Fruit fly (Drosophila melanogaster) whole organism, embryonic: ENCODE measurements around the gene anchor.

Experiments used
- ATbp ChIP-seq: fragments of 200-800 bp; sonication (Bioruptor generic); optimal IDR thresholded peaks from 2 replicates; lab custom pipeline; 2017; ENCODE audit warnings: missing biosample characterization, mild to moderate bottlenecking, missing genetic modification characterization, missing genetic modification reagents
- Adf1 ChIP-seq: fragments of 200-800 bp; sonication (Bioruptor generic); IDR thresholded peaks from 2 replicates; pipeline ENCODE4 v1.3.6; 2022; ENCODE audit warnings: missing biosample characterization, missing genetic modification characterization
- Bdp1 ChIP-seq: fragments of 200-800 bp; sonication (Bioruptor generic); optimal IDR thresholded peaks from 3 replicates; lab custom pipeline; 2016; ENCODE audit warnings: missing biosample characterization, missing genetic modification characterization
- CG10147 ChIP-seq: fragments of 200-800 bp; sonication (Bioruptor generic); optimal IDR thresholded peaks from 2 replicates; lab custom pipeline; 2019; ENCODE audit warnings: missing biosample characterization, mild to moderate bottlenecking, missing genetic modification characterization, moderate library complexity
- CG10431 ChIP-seq: fragments of 200-800 bp; sonication (Bioruptor generic); optimal IDR thresholded peaks from 3 replicates; lab custom pipeline; 2018; ENCODE audit warnings: missing biosample characterization, mild to moderate bottlenecking, missing genetic modification characterization
- CG11504 ChIP-seq: fragments of 200-800 bp; sonication (Bioruptor generic); optimal IDR thresholded peaks from 3 replicates; lab custom pipeline; 2019; ENCODE audit warnings: missing biosample characterization, mild to moderate bottlenecking, missing genetic modification characterization, moderate library complexity
- CG11695 ChIP-seq: fragments of 200-800 bp; sonication (Bioruptor generic); IDR thresholded peaks from 3 replicates; pipeline ENCODE4 v1.3.6; 2022; ENCODE audit warnings: missing biosample characterization, missing genetic modification characterization
- CG12155 ChIP-seq: fragments of 200-800 bp; sonication (Bioruptor generic); optimal IDR thresholded peaks from 3 replicates; lab custom pipeline; 2016; ENCODE audit warnings: missing biosample characterization, missing genetic modification characterization
- CG1233 ChIP-seq: fragments of 200-800 bp; sonication (Bioruptor generic); optimal IDR thresholded peaks from 4 replicates; lab custom pipeline; 2018; ENCODE audit warnings: missing biosample characterization, mild to moderate bottlenecking, missing genetic modification characterization
- CG13894 ChIP-seq: fragments of 200-800 bp; sonication (Bioruptor generic); optimal IDR thresholded peaks from 3 replicates; lab custom pipeline; 2018; ENCODE audit warnings: missing biosample characterization, mild to moderate bottlenecking, missing genetic modification characterization, moderate library complexity
- CG14667 ChIP-seq: fragments of 200-800 bp; sonication (Bioruptor generic); IDR thresholded peaks from 2 replicates; pipeline ENCODE4 v1.3.6; 2022; ENCODE audit warnings: missing biosample characterization, missing genetic modification characterization
- CG14965 ChIP-seq: fragments of 200-800 bp; sonication (Bioruptor generic); optimal IDR thresholded peaks from 2 replicates; lab custom pipeline; 2016; ENCODE audit warnings: missing biosample characterization, missing genetic modification characterization, borderline replicate concordance
- CG15011 ChIP-seq: fragments of 200-800 bp; sonication (Bioruptor generic); optimal IDR thresholded peaks from 3 replicates; lab custom pipeline; 2018; ENCODE audit warnings: missing biosample characterization, mild to moderate bottlenecking, missing genetic modification characterization
- CG1832 ChIP-seq: fragments of 200-800 bp; sonication (Bioruptor generic); optimal IDR thresholded peaks from 2 replicates; lab custom pipeline; 2017; ENCODE audit warnings: missing biosample characterization, mild to moderate bottlenecking, missing genetic modification characterization, inconsistent platforms
- CG2875 ChIP-seq: fragments of 200-800 bp; sonication (Bioruptor generic); optimal IDR thresholded peaks from 2 replicates; lab custom pipeline; 2017; ENCODE audit warnings: missing biosample characterization, mild to moderate bottlenecking, missing genetic modification characterization, missing genetic modification reagents
- CG2889 ChIP-seq: fragments of 200-800 bp; sonication (Bioruptor generic); IDR thresholded peaks from 3 replicates; pipeline ENCODE4 v1.3.6; 2022; ENCODE audit warnings: missing biosample characterization, missing genetic modification characterization
- CG31388 ChIP-seq: fragments of 200-800 bp; sonication (Bioruptor generic); optimal IDR thresholded peaks from 2 replicates; lab custom pipeline; 2016; ENCODE audit warnings: missing biosample characterization, missing genetic modification characterization
- CG32772 ChIP-seq: fragments of 200-800 bp; sonication (Bioruptor generic); IDR thresholded peaks from 2 replicates; pipeline ENCODE4 v1.3.6; 2022; ENCODE audit warnings: missing biosample characterization, missing genetic modification characterization
- CG42726 ChIP-seq: fragments of 200-800 bp; sonication (Bioruptor generic); IDR thresholded peaks from 2 replicates; pipeline ENCODE4 v1.3.6; 2022; ENCODE audit warnings: missing biosample characterization, missing genetic modification characterization; ENCODE audit not compliant: partially characterized antibody
- CG7928 ChIP-seq: fragments of 200-800 bp; sonication (Bioruptor generic); optimal IDR thresholded peaks from 2 replicates; lab custom pipeline; 2017; ENCODE audit warnings: missing biosample characterization, mild to moderate bottlenecking, missing genetic modification characterization
- D19A ChIP-seq: fragments of 200-800 bp; optimal IDR thresholded peaks from 3 replicates; lab custom pipeline; 2019; ENCODE audit warnings: missing biosample characterization, mild to moderate bottlenecking, missing genetic modification characterization, moderate library complexity
- Deaf1 ChIP-seq: fragments of 200-800 bp; optimal IDR thresholded peaks from 3 replicates; lab custom pipeline; 2019; ENCODE audit warnings: missing biosample characterization, mild to moderate bottlenecking, missing genetic modification characterization, moderate library complexity
- Eip74EF ChIP-seq, 2 experiments: fragments of 200-800 bp in 1 of 2; fragments of >200 bp in 1 of 2; sonication (Bioruptor generic) in 1 of 2; optimal IDR thresholded peaks; 2 replicates each; lab custom pipeline; 2017 to 2019; ENCODE audit warnings: missing biosample characterization in 2 of 2, missing genetic modification characterization in 2 of 2, mild to moderate bottlenecking in 1 of 2, moderate library complexity in 1 of 2
- HmgD ChIP-seq: fragments of 200-800 bp; sonication (Bioruptor generic); optimal IDR thresholded peaks from 3 replicates; lab custom pipeline; 2016; ENCODE audit warnings: missing biosample characterization, missing genetic modification characterization
- Hsf ChIP-seq: fragments of 200-800 bp; sonication (Bioruptor generic); optimal IDR thresholded peaks from 3 replicates; lab custom pipeline; 2016; ENCODE audit warnings: missing biosample characterization, missing genetic modification characterization
- Lpt ChIP-seq: fragments of >200 bp; optimal IDR thresholded peaks from 2 replicates; lab custom pipeline; 2018; ENCODE audit warnings: missing biosample characterization, missing genetic modification characterization
- MTF-1 ChIP-seq: fragments of 200-800 bp; sonication (Bioruptor generic); optimal IDR thresholded peaks from 2 replicates; lab custom pipeline; 2018; ENCODE audit warnings: missing biosample characterization, mild to moderate bottlenecking, missing genetic modification characterization, borderline replicate concordance
- NK7.1 ChIP-seq: fragments of 200-800 bp; sonication (Bioruptor generic); optimal IDR thresholded peaks from 3 replicates; lab custom pipeline; 2016; ENCODE audit warnings: missing biosample characterization, missing genetic modification characterization
- NfI ChIP-seq: fragments of 200-800 bp; sonication (Bioruptor generic); optimal IDR thresholded peaks from 3 replicates; lab custom pipeline; 2018; ENCODE audit warnings: missing biosample characterization, mild to moderate bottlenecking, missing genetic modification characterization, moderate library complexity
- Ravus ChIP-seq: fragments of 200-800 bp; sonication (Bioruptor generic); IDR thresholded peaks from 2 replicates; pipeline ENCODE4 v1.3.6; 2022; ENCODE audit warnings: missing biosample characterization, missing genetic modification characterization
- Rx ChIP-seq: fragments of 200-800 bp; sonication (Bioruptor generic); IDR thresholded peaks from 2 replicates; pipeline ENCODE4 v1.3.6; 2022; ENCODE audit warnings: missing biosample characterization, missing genetic modification characterization
- ara ChIP-seq: fragments of 200-800 bp; sonication (Bioruptor generic); IDR thresholded peaks from 2 replicates; pipeline ENCODE4 v1.3.6; 2022; ENCODE audit warnings: missing biosample characterization, missing genetic modification characterization
- cg ChIP-seq: fragments of 200-800 bp; sonication (Bioruptor generic); optimal IDR thresholded peaks from 3 replicates; lab custom pipeline; 2019; ENCODE audit warnings: missing biosample characterization, mild to moderate bottlenecking, missing genetic modification characterization, moderate library complexity
- da ChIP-seq: fragments of 200-800 bp; sonication (Bioruptor generic); optimal IDR thresholded peaks from 2 replicates; lab custom pipeline; 2016; ENCODE audit warnings: missing biosample characterization, missing genetic modification characterization
- dm ChIP-seq: fragments of 200-800 bp; sonication (Bioruptor generic); optimal IDR thresholded peaks from 3 replicates; lab custom pipeline; 2016; ENCODE audit warnings: missing biosample characterization, missing genetic modification characterization
- hth ChIP-seq: fragments of >200 bp; optimal IDR thresholded peaks from 2 replicates; lab custom pipeline; 2017; ENCODE audit warnings: inconsistent platforms
- jumu ChIP-seq: fragments of 200-800 bp; sonication (Bioruptor generic); optimal IDR thresholded peaks from 3 replicates; lab custom pipeline; 2016; ENCODE audit warnings: missing biosample characterization, missing genetic modification characterization
- kay ChIP-seq: fragments of 200-800 bp; sonication (Bioruptor generic); optimal IDR thresholded peaks from 2 replicates; lab custom pipeline; 2016; ENCODE audit warnings: missing biosample characterization, missing genetic modification characterization
- klu ChIP-seq: fragments of 200-800 bp; sonication (Bioruptor generic); IDR thresholded peaks from 2 replicates; pipeline ENCODE4 v1.3.6; 2022; ENCODE audit warnings: missing biosample characterization, missing genetic modification characterization
- lab ChIP-seq: fragments of 200-800 bp; sonication (Bioruptor generic); optimal IDR thresholded peaks from 3 replicates; lab custom pipeline; 2017; ENCODE audit warnings: missing biosample characterization, missing genetic modification characterization, mild to moderate bottlenecking, moderate library complexity, missing genetic modification reagents
- lbe ChIP-seq: fragments of 200-800 bp; sonication (Bioruptor generic); optimal IDR thresholded peaks from 2 replicates; lab custom pipeline; 2016; ENCODE audit warnings: missing biosample characterization, mild to moderate bottlenecking, missing genetic modification characterization
- pfk ChIP-seq: fragments of 200-800 bp; sonication (Bioruptor generic); optimal IDR thresholded peaks from 2 replicates; lab custom pipeline; 2018; ENCODE audit warnings: missing biosample characterization, mild to moderate bottlenecking, missing genetic modification characterization, moderate library complexity
- repo ChIP-seq: fragments of 200-800 bp; sonication (Bioruptor generic); optimal IDR thresholded peaks from 2 replicates; lab custom pipeline; 2016; ENCODE audit warnings: missing biosample characterization, missing genetic modification characterization
- ssp ChIP-seq: fragments of 200-800 bp; sonication (Bioruptor generic); IDR thresholded peaks from 2 replicates; pipeline ENCODE4 v1.3.6; 2022; ENCODE audit warnings: missing biosample characterization, missing genetic modification characterization
- twi ChIP-seq: fragments of 200-800 bp; optimal IDR thresholded peaks from 2 replicates; lab custom pipeline; 2019; ENCODE audit warnings: missing biosample characterization, mild to moderate bottlenecking, missing genetic modification characterization, moderate library complexity
- tx ChIP-seq: fragments of 200-800 bp; sonication (Bioruptor generic); optimal IDR thresholded peaks from 2 replicates; lab custom pipeline; 2016; ENCODE audit warnings: missing biosample characterization, missing genetic modification characterization
- unpg ChIP-seq: fragments of 200-800 bp; sonication (Bioruptor generic); optimal IDR thresholded peaks from 3 replicates; lab custom pipeline; 2018; ENCODE audit warnings: missing biosample characterization, mild to moderate bottlenecking, missing genetic modification characterization, moderate library complexity
- usp ChIP-seq: fragments of >200 bp; optimal IDR thresholded peaks from 2 replicates; lab custom pipeline; 2017; ENCODE audit warnings: missing biosample characterization, missing genetic modification characterization
- wek ChIP-seq: fragments of 200-800 bp; sonication (Bioruptor generic); optimal IDR thresholded peaks from 3 replicates; lab custom pipeline; 2018; ENCODE audit warnings: missing biosample characterization, mild to moderate bottlenecking, missing genetic modification characterization, moderate library complexity
- zen ChIP-seq: fragments of 200-800 bp; sonication (Bioruptor generic); optimal IDR thresholded peaks from 3 replicates; lab custom pipeline; 2018; ENCODE audit warnings: missing biosample characterization, mild to moderate bottlenecking, missing genetic modification characterization, moderate library complexity

Gene anchor

DNA sequence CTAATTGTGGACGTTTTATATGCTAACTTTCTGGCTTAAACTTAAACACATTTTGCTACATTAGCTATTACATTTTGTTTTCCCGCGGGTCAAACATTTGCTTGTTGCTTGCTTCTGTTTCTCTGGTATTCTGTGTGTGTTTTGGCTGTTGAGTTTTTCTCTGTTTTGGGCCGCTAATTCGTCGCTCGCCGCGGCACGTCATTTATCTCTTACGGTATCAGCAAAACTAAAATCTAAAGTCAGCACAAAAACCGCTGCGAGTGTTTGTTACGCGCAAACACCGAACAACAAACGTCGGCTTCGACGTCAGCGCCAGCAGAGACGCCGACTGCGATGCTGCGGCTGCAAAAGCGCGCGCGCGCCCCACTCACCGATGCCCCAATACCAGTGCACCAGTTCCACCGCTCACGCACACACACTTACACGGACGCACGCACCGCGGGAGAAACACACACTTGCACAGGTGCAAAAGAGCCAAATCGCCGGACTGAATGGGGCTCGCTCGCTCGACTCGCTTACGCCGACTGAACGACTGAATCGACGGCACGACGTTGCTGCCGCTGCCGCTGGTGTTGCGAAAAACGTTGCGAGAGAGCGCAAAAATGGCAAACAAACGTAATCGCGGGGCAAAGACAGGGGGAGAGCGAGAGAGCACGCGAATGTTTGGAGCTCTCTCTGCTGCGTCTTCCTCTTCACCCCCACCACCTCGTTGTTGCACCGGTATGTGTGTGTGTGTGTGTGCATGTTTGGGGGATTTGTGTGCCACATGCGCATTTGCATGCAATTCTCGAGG lies 45.3 kb upstream of the anchor start (continued):
- no peak for TF ChIP-seq HmgD (GFP tag; lab: Kevin White, UChicago)
- TF ChIP-seq cg (GFP tag; lab: Kevin White, UChicago), result peak; percentile 95
- TF ChIP-seq tx, result no peak
- TF ChIP-seq Ravus (GFP tag; lab: Robert Waterston, UW), result no peak
- no peak for TF ChIP-seq CG31388 (GFP tag; lab: Kevin White, UChicago)
- no peak for TF ChIP-seq unpg (GFP tag; lab: Kevin White, UChicago)
- no peak for TF ChIP-seq CG10431
- TF ChIP-seq NfI (GFP tag; lab: Kevin White, UChicago), result no peak
- no peak for TF ChIP-seq kay (GFP tag; lab: Kevin White, UChicago)
- TF ChIP-seq Rx, result no peak
- no peak for TF ChIP-seq Bdp1 (GFP tag; lab: Kevin White, UChicago)
- TF ChIP-seq usp, result no peak
- no peak for TF ChIP-seq CG32772 (GFP tag; lab: Robert Waterston, UW)
- no peak for TF ChIP-seq klu (GFP tag; lab: Robert Waterston, UW)
- no peak for TF ChIP-seq Lpt (GFP tag; lab: Kevin White, UChicago)
- no peak for TF ChIP-seq D19A
- no peak for TF ChIP-seq CG15011 (GFP tag; lab: Kevin White, UChicago)
- no peak for TF ChIP-seq CG14965 (GFP tag; lab: Kevin White, UChicago)
- no peak for TF ChIP-seq MTF-1
- TF ChIP-seq CG1832 (GFP tag; lab: Kevin White, UChicago), result no peak
- TF ChIP-seq wek (GFP tag; lab: Kevin White, UChicago), result no peak
- TF ChIP-seq hth, result no peak
- TF ChIP-seq CG11504, result peak; percentile 7
- TF ChIP-seq dm (GFP tag; lab: Kevin White, UChicago), result no peak
- no peak for TF ChIP-seq repo (GFP tag; lab: Kevin White, UChicago)
- no peak for TF ChIP-seq pfk
- no peak for TF ChIP-seq CG1233
- TF ChIP-seq NK7.1 (GFP tag; lab: Kevin White, UChicago), result no peak
- no peak for TF ChIP-seq ara (GFP tag; lab: Robert Waterston, UW)
- TF ChIP-seq CG2889 (GFP tag; lab: Robert Waterston, UW), result no peak
- peak; percentile 50 for TF ChIP-seq lbe (GFP tag; lab: Kevin White, UChicago)
- TF ChIP-seq CG11695 (GFP tag; lab: Robert Waterston, UW), result no peak
- no peak for TF ChIP-seq CG14667
- TF ChIP-seq Hsf (GFP tag; lab: Kevin White, UChicago), result no peak
- no peak for TF ChIP-seq CG7928
- peak in 1 of 2 experiments; percentile 77 for TF ChIP-seq Eip74EF (GFP tag; optimal IDR thresholded peaks at IDR 0.05; lab: Kevin White, UChicago)
- TF ChIP-seq da (GFP tag; lab: Kevin White, UChicago), result no peak
- no peak for TF ChIP-seq twi (tag; lab: Kevin White, UChicago)
- TF ChIP-seq lab (GFP tag; lab: Kevin White, UChicago), result no peak
- peak; percentile 34 for TF ChIP-seq ATbp (GFP tag; lab: Kevin White, UChicago)
- TF ChIP-seq CG12155 (GFP tag; lab: Kevin White, UChicago), result peak; percentile 42
- no peak for TF ChIP-seq CG13894 (tag; lab: Kevin White, UChicago)
- no peak for TF ChIP-seq CG10147 (GFP tag; lab: Kevin White, UChicago)
- no peak for TF ChIP-seq zen (tag; lab: Kevin White, UChicago)
- peak; percentile 52 for TF ChIP-seq Deaf1
- no peak for TF ChIP-seq ssp (GFP tag; lab: Robert Waterston, UW)
- no peak for TF ChIP-seq jumu (GFP tag; lab: Kevin White, UChicago)
- peak; percentile 97 for TF ChIP-seq Adf1
- TF ChIP-seq CG42726, result no peak
- no peak for TF ChIP-seq CG2875 (GFP tag; lab: Kevin White, UChicago)
